Fruit fly (Drosophila melanogaster) whole organism, embryonic: ENCODE measurements around the gene aos.

Experiments
- Atf6 ChIP-seq: fragments of 200-800 bp; sonication (Bioruptor generic); IDR thresholded peaks from 2 replicates; pipeline ENCODE4 v1.3.6; 2022; ENCODE audit warnings: missing biosample characterization, missing genetic modification characterization
- B-H1 ChIP-seq: fragments of 200-800 bp; sonication (Bioruptor generic); IDR thresholded peaks from 3 replicates; pipeline ENCODE4 v1.3.6; 2022; ENCODE audit warnings: missing biosample characterization, missing genetic modification characterization
- Bdp1 ChIP-seq: fragments of 200-800 bp; sonication (Bioruptor generic); optimal IDR thresholded peaks from 3 replicates; lab custom pipeline; 2016; ENCODE audit warnings: missing biosample characterization, missing genetic modification characterization
- Bgb ChIP-seq: fragments of 200-800 bp; sonication (Bioruptor generic); IDR thresholded peaks from 2 replicates; pipeline ENCODE4 v1.3.6; 2022; ENCODE audit warnings: missing biosample characterization, missing genetic modification characterization; ENCODE audit not compliant: partially characterized antibody
- Blimp-1 ChIP-seq: fragments of 200-800 bp; sonication (Bioruptor generic); optimal IDR thresholded peaks from 3 replicates; lab custom pipeline; 2018; ENCODE audit warnings: missing biosample characterization, missing genetic modification characterization, mild to moderate bottlenecking, moderate library complexity, missing genetic modification reagents
- CG10147 ChIP-seq: fragments of 200-800 bp; sonication (Bioruptor generic); optimal IDR thresholded peaks from 2 replicates; lab custom pipeline; 2019; ENCODE audit warnings: missing biosample characterization, mild to moderate bottlenecking, missing genetic modification characterization, moderate library complexity
- CG10321 ChIP-seq: fragments of 200-800 bp; sonication (Bioruptor generic); IDR thresholded peaks from 2 replicates; pipeline ENCODE4 v1.3.6; 2022; ENCODE audit warnings: missing biosample characterization, missing genetic modification characterization
- CG10543 ChIP-seq: fragments of 200-800 bp; sonication (Bioruptor generic); optimal IDR thresholded peaks from 3 replicates; lab custom pipeline; 2017; ENCODE audit warnings: missing biosample characterization, mild to moderate bottlenecking, missing genetic modification characterization, moderate library complexity
- CG15073 ChIP-seq: fragments of 200-800 bp; sonication (Bioruptor generic); optimal IDR thresholded peaks from 2 replicates; lab custom pipeline; 2016; ENCODE audit warnings: missing biosample characterization, missing genetic modification characterization
- CG17568 ChIP-seq: fragments of 200-800 bp; sonication (Bioruptor generic); optimal IDR thresholded peaks from 2 replicates; lab custom pipeline; 2018; ENCODE audit warnings: missing biosample characterization, mild to moderate bottlenecking, missing genetic modification characterization, moderate library complexity
- CG17802 ChIP-seq: fragments of 200-800 bp; sonication (Bioruptor generic); optimal IDR thresholded peaks from 2 replicates; lab custom pipeline; 2018; ENCODE audit warnings: missing biosample characterization, mild to moderate bottlenecking, missing genetic modification characterization, moderate library complexity
- CG32772 ChIP-seq: fragments of 200-800 bp; sonication (Bioruptor generic); IDR thresholded peaks from 2 replicates; pipeline ENCODE4 v1.3.6; 2022; ENCODE audit warnings: missing biosample characterization, missing genetic modification characterization
- CG34422 ChIP-seq: fragments of 200-800 bp; sonication (Bioruptor generic); IDR thresholded peaks from 3 replicates; pipeline ENCODE4 v1.3.6; 2022; ENCODE audit warnings: missing biosample characterization, missing genetic modification characterization
- CG6272 ChIP-seq: fragments of 200-800 bp; sonication (Bioruptor generic); IDR thresholded peaks from 2 replicates; pipeline ENCODE4 v1.3.6; 2022; ENCODE audit warnings: missing biosample characterization, missing genetic modification characterization
- CG6683 ChIP-seq: fragments of 200-800 bp; sonication (Bioruptor generic); optimal IDR thresholded peaks from 2 replicates; lab custom pipeline; 2017; ENCODE audit warnings: missing biosample characterization, mild to moderate bottlenecking, missing genetic modification characterization, missing genetic modification reagents
- CG8089 ChIP-seq: fragments of 200-800 bp; sonication (Bioruptor generic); optimal IDR thresholded peaks from 3 replicates; lab custom pipeline; 2016; ENCODE audit warnings: missing biosample characterization, missing genetic modification characterization
- CG9437 ChIP-seq: fragments of 200-800 bp; sonication (Bioruptor generic); optimal IDR thresholded peaks from 2 replicates; lab custom pipeline; 2018; ENCODE audit warnings: missing biosample characterization, mild to moderate bottlenecking, missing genetic modification characterization
- D ChIP-seq, 2 experiments: fragments of 200-800 bp in 1 of 2; fragments of >200 bp in 1 of 2; sonication (Bioruptor generic) in 1 of 2; optimal IDR thresholded peaks; 2 replicates in 1 of 2; 3 replicates in 1 of 2; lab custom pipeline; 2017; ENCODE audit warnings: mild to moderate bottlenecking in 1 of 2, missing biosample characterization in 1 of 2, missing genetic modification characterization in 1 of 2, missing genetic modification reagents in 1 of 2
- Dfd ChIP-seq, 2 experiments: fragments of >200 bp; optimal IDR thresholded peaks; 2 replicates each; lab custom pipeline; 2017; ENCODE audit warnings: missing biosample characterization in 2 of 2, missing genetic modification characterization in 2 of 2
- Dip3 ChIP-seq: fragments of 200-800 bp; sonication (Bioruptor generic); optimal IDR thresholded peaks from 3 replicates; lab custom pipeline; 2016; ENCODE audit warnings: missing biosample characterization, missing genetic modification characterization
- Dref ChIP-seq: fragments of 200-800 bp; sonication (Bioruptor generic); IDR thresholded peaks from 2 replicates; pipeline ENCODE4 v1.3.6; 2022; ENCODE audit warnings: missing biosample characterization, missing genetic modification characterization
- E2f1 ChIP-seq: fragments of 200-800 bp; sonication (Bioruptor generic); IDR thresholded peaks from 2 replicates; pipeline ENCODE4 v1.3.6; 2022; ENCODE audit warnings: missing biosample characterization, missing genetic modification characterization
- H15 ChIP-seq: fragments of 200-800 bp; sonication (Bioruptor generic); IDR thresholded peaks from 3 replicates; pipeline ENCODE4 v1.3.6; 2022; ENCODE audit warnings: missing biosample characterization, missing genetic modification characterization
- Hmr ChIP-seq: fragments of 200-800 bp; sonication (Bioruptor generic); optimal IDR thresholded peaks from 3 replicates; lab custom pipeline; 2017; ENCODE audit warnings: mild to moderate bottlenecking, missing biosample characterization, missing genetic modification reagents, missing genetic modification characterization
- Hmx ChIP-seq: fragments of 200-800 bp; sonication (Bioruptor generic); optimal IDR thresholded peaks from 2 replicates; lab custom pipeline; 2016; ENCODE audit warnings: missing biosample characterization, missing genetic modification characterization
- Hr51 ChIP-seq, 2 experiments: fragments of 200-800 bp; sonication (Bioruptor generic); optimal IDR thresholded peaks; 2 replicates in 1 of 2; 3 replicates in 1 of 2; lab custom pipeline; 2016 to 2018; ENCODE audit warnings: missing biosample characterization in 2 of 2, missing genetic modification characterization in 2 of 2, mild to moderate bottlenecking in 1 of 2, moderate library complexity in 1 of 2
- MESR4 ChIP-seq: fragments of 200-800 bp; sonication (Bioruptor generic); optimal IDR thresholded peaks from 2 replicates; lab custom pipeline; 2018; ENCODE audit warnings: missing biosample characterization, mild to moderate bottlenecking, missing genetic modification characterization, moderate library complexity
- NC2α ChIP-seq: fragments of 200-800 bp; sonication (Bioruptor generic); optimal IDR thresholded peaks from 2 replicates; lab custom pipeline; 2016; ENCODE audit warnings: missing biosample characterization, missing genetic modification characterization
- Nf-YC ChIP-seq: fragments of 200-800 bp; optimal IDR thresholded peaks from 3 replicates; lab custom pipeline; 2019; ENCODE audit warnings: missing biosample characterization, mild to moderate bottlenecking, missing genetic modification characterization, moderate library complexity
- Ptx1 ChIP-seq: fragments of 200-800 bp; sonication (Bioruptor generic); IDR thresholded peaks from 2 replicates; pipeline ENCODE4 v1.3.6; 2022; ENCODE audit warnings: missing biosample characterization, missing genetic modification characterization
- Ravus ChIP-seq: fragments of 200-800 bp; sonication (Bioruptor generic); IDR thresholded peaks from 2 replicates; pipeline ENCODE4 v1.3.6; 2022; ENCODE audit warnings: missing biosample characterization, missing genetic modification characterization
- Sry-δ ChIP-seq: fragments of 200-800 bp; sonication (Bioruptor generic); optimal IDR thresholded peaks from 2 replicates; lab custom pipeline; 2016; ENCODE audit warnings: missing biosample characterization, missing genetic modification characterization
- ap ChIP-seq: fragments of 200-800 bp; sonication (Bioruptor generic); IDR thresholded peaks from 2 replicates; pipeline ENCODE4 v1.3.6; 2022; ENCODE audit warnings: missing biosample characterization, missing genetic modification characterization
- btn ChIP-seq: fragments of 200-800 bp; sonication (Bioruptor generic); optimal IDR thresholded peaks from 2 replicates; lab custom pipeline; 2016; ENCODE audit warnings: missing biosample characterization, missing genetic modification characterization
- caup ChIP-seq: fragments of 200-800 bp; sonication (Bioruptor generic); optimal IDR thresholded peaks from 3 replicates; lab custom pipeline; 2017; ENCODE audit warnings: missing biosample characterization, mild to moderate bottlenecking, missing genetic modification characterization, moderate library complexity; ENCODE audit not compliant: severe bottlenecking
- cg ChIP-seq: fragments of 200-800 bp; sonication (Bioruptor generic); optimal IDR thresholded peaks from 3 replicates; lab custom pipeline; 2019; ENCODE audit warnings: missing biosample characterization, mild to moderate bottlenecking, missing genetic modification characterization, moderate library complexity
- chn ChIP-seq: fragments of 200-800 bp; sonication (Bioruptor generic); optimal IDR thresholded peaks from 2 replicates; lab custom pipeline; 2016; ENCODE audit warnings: missing biosample characterization, missing genetic modification characterization
- da ChIP-seq: fragments of 200-800 bp; sonication (Bioruptor generic); optimal IDR thresholded peaks from 2 replicates; lab custom pipeline; 2016; ENCODE audit warnings: missing biosample characterization, missing genetic modification characterization
- disco-r ChIP-seq: fragments of 200-800 bp; sonication (Bioruptor generic); optimal IDR thresholded peaks from 2 replicates; lab custom pipeline; 2016; ENCODE audit warnings: missing biosample characterization, missing genetic modification characterization
- dmrt99B ChIP-seq: fragments of 200-800 bp; sonication (Bioruptor generic); optimal IDR thresholded peaks from 2 replicates; lab custom pipeline; 2018; ENCODE audit warnings: missing biosample characterization, mild to moderate bottlenecking, missing genetic modification characterization, moderate library complexity
- ftz-f1 ChIP-seq: fragments of 200-800 bp; sonication (Bioruptor generic); optimal IDR thresholded peaks from 2 replicates; lab custom pipeline; 2016; ENCODE audit warnings: missing biosample characterization, missing genetic modification characterization
- gt ChIP-seq: fragments of 200-800 bp; sonication (Bioruptor generic); IDR thresholded peaks from 2 replicates; pipeline ENCODE4 v1.3.6; 2022; ENCODE audit warnings: missing biosample characterization, missing genetic modification characterization
- lmd ChIP-seq: fragments of 200-800 bp; sonication (Bioruptor generic); IDR thresholded peaks from 2 replicates; pipeline ENCODE4 v1.3.6; 2022; ENCODE audit warnings: missing biosample characterization, missing genetic modification characterization
- pan ChIP-seq, 4 experiments: fragments of >200 bp in 3 of 4; fragments of 200-800 bp in 1 of 4; sonication (Bioruptor generic) in 1 of 4; optimal IDR thresholded peaks in 3 of 4; IDR thresholded peaks in 1 of 4; 2 replicates each; pipeline versions ENCODE4 v1.3.6 to Lab custom; 2017 to 2022; ENCODE audit warnings: missing biosample characterization in 2 of 4, missing genetic modification characterization in 2 of 4, mixed read lengths in 1 of 4
- phol ChIP-seq: fragments of 200-800 bp; sonication (Bioruptor generic); optimal IDR thresholded peaks from 3 replicates; lab custom pipeline; 2018; ENCODE audit warnings: missing biosample characterization, mild to moderate bottlenecking, missing genetic modification characterization, moderate library complexity
- seq ChIP-seq: fragments of 200-800 bp; sonication (Bioruptor generic); IDR thresholded peaks from 2 replicates; pipeline ENCODE4 v1.3.6; 2022; ENCODE audit warnings: missing biosample characterization, missing genetic modification characterization
- sna ChIP-seq: fragments of 200-800 bp; sonication (Bioruptor generic); IDR thresholded peaks from 2 replicates; pipeline ENCODE4 v1.3.6; 2022; ENCODE audit warnings: missing biosample characterization, missing genetic modification characterization; ENCODE audit not compliant: partially characterized antibody
- sr ChIP-seq: fragments of 200-800 bp; sonication (Bioruptor generic); IDR thresholded peaks from 3 replicates; pipeline ENCODE4 v1.3.6; 2022; ENCODE audit warnings: missing biosample characterization, missing genetic modification characterization
- tx ChIP-seq: fragments of 200-800 bp; sonication (Bioruptor generic); optimal IDR thresholded peaks from 2 replicates; lab custom pipeline; 2016; ENCODE audit warnings: missing biosample characterization, missing genetic modification characterization
- unc-4 ChIP-seq: fragments of 200-800 bp; sonication (Bioruptor generic); IDR thresholded peaks from 2 replicates; pipeline ENCODE4 v1.3.6; 2022; ENCODE audit warnings: missing biosample characterization, missing genetic modification characterization; ENCODE audit not compliant: partially characterized antibody
- wdn ChIP-seq: fragments of 200-800 bp; sonication (Bioruptor generic); IDR thresholded peaks from 2 replicates; pipeline ENCODE4 v1.3.6; 2022; ENCODE audit warnings: missing biosample characterization, missing genetic modification characterization

The aos gene

DNA sequence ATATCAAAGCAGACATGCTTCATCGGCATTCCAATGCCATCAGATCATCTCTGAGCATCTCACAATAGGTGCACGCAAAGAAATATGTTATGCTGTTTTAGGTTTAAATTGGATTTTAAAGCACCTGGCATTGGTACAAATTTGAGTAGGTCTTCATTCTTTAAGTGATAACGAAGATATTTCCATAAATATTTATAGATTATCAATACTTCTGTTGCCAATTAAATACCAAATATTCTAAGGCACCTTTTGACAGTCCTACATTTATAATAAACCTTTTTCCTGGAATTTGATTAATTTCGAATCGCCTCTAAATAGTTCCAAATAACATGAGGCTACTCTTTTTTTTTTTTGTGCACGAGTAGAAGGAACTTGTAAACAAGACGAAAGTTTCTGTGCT is 9.3 kb downstream of the aos start (continued):
- TF ChIP-seq ap (GFP tag; lab: Robert Waterston, UW) = no peak
- TF ChIP-seq lmd (GFP tag; lab: Robert Waterston, UW) = no peak
- TF ChIP-seq Ptx1 = no peak
- no peak for TF ChIP-seq btn (GFP tag; lab: Kevin White, UChicago)
- no peak for TF ChIP-seq CG34422 (GFP tag; lab: Robert Waterston, UW)
- no peak for TF ChIP-seq Ravus (GFP tag; lab: Robert Waterston, UW)
- no peak for TF ChIP-seq caup (GFP tag; lab: Kevin White, UChicago)
- no peak; the same call in 1 of the 2 replicates for TF ChIP-seq seq
- no peak for TF ChIP-seq CG17802 (tag; lab: Kevin White, UChicago)
- TF ChIP-seq gt = no peak
- TF ChIP-seq Dip3 (GFP tag; lab: Kevin White, UChicago) = no peak
- no peak for TF ChIP-seq tx
- no peak for TF ChIP-seq Dref
- TF ChIP-seq dmrt99B (tag; lab: Kevin White, UChicago) = peak; percentile 59
- no peak for TF ChIP-seq unc-4
- TF ChIP-seq MESR4 (GFP tag; lab: Kevin White, UChicago) = no peak
- TF ChIP-seq sr = no peak
- no peak for TF ChIP-seq sna (GFP tag; lab: Robert Waterston, UW)
- no peak for TF ChIP-seq chn
- TF ChIP-seq phol (tag; lab: Kevin White, UChicago) = peak; percentile 40
- no peak for TF ChIP-seq CG6272 (GFP tag; lab: Robert Waterston, UW)
- TF ChIP-seq Hmr (GFP tag; lab: Kevin White, UChicago) = no peak
- no peak for TF ChIP-seq D (optimal IDR thresholded peaks at IDR 0.05; lab: Kevin White, UChicago)
- no peak for TF ChIP-seq D (GFP tag; optimal IDR thresholded peaks at IDR 0.05; lab: Kevin White, UChicago)
- no peak for TF ChIP-seq da (GFP tag; lab: Kevin White, UChicago)
- TF ChIP-seq Hr51 (GFP tag; optimal IDR thresholded peaks at IDR 0.05; lab: Kevin White, UChicago) = peak in 1 of 2 experiments; percentile 30
- no peak for TF ChIP-seq Sry-δ
- no peak for TF ChIP-seq cg (GFP tag; lab: Kevin White, UChicago)
- TF ChIP-seq Hmx (GFP tag; lab: Kevin White, UChicago) = no peak
- TF ChIP-seq Atf6 (GFP tag; lab: Robert Waterston, UW) = no peak
- peak; percentile 53 for TF ChIP-seq Blimp-1 (GFP tag; lab: Kevin White, UChicago)
- peak; percentile 26 for TF ChIP-seq CG9437
- TF ChIP-seq pan (optimal IDR thresholded peaks at IDR 0.05; lab: Kevin White, UChicago) = no peak
- TF ChIP-seq pan (GFP tag; optimal IDR thresholded peaks at IDR 0.05 in 1 of 2, IDR thresholded peaks at IDR 0.05 in 1 of 2) = no peak
- no peak for TF ChIP-seq Nf-YC (tag; lab: Kevin White, UChicago)
- no peak for TF ChIP-seq disco-r (GFP tag; lab: Kevin White, UChicago)
- no peak for TF ChIP-seq CG17568 (GFP tag; lab: Kevin White, UChicago)
- TF ChIP-seq wdn (GFP tag; lab: Robert Waterston, UW) = no peak
- no peak for TF ChIP-seq Bdp1 (GFP tag; lab: Kevin White, UChicago)
- TF ChIP-seq B-H1 (GFP tag; lab: Robert Waterston, UW) = no peak
- no peak for TF ChIP-seq Bgb (GFP tag; lab: Robert Waterston, UW)
- TF ChIP-seq CG8089 = no peak
- no peak for TF ChIP-seq CG10321
- TF ChIP-seq CG15073 (GFP tag; lab: Kevin White, UChicago) = no peak
- TF ChIP-seq CG32772 (GFP tag; lab: Robert Waterston, UW) = no peak
- TF ChIP-seq ftz-f1 = no peak
- no peak for TF ChIP-seq CG10147
- TF ChIP-seq CG10543 (GFP tag; lab: Kevin White, UChicago) = no peak
- no peak for TF ChIP-seq H15
- TF ChIP-seq NC2α (GFP tag; lab: Kevin White, UChicago) = no peak
- TF ChIP-seq Dfd (GFP tag; optimal IDR thresholded peaks at IDR 0.05; lab: Kevin White, UChicago) = no peak
- TF ChIP-seq CG6683 = no peak
- no peak for TF ChIP-seq E2f1 (GFP tag; lab: Robert Waterston, UW)
